Fruit fly (Drosophila melanogaster): ENCODE data around the gene Agpat4.

DNA sequence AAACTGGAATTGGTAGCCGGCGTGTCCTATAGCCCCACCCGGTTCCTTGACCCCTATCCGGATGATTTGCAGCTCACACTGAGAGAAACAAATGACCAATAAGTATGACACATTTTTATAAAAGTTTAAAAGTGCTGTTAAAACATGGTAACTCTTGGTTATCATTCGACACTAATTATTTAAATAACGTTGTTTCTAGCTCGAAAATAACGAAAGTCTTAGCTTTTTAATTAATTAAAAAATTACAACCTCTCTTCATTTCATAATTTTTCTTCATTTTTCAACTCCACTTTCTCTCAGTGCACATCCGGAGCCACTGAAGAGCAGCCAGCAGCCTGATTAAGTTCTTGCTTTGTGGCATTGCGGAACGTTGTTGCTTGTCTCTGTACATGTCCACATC lies 17.2 kb downstream of the Agpat4 start:
- TF ChIP-seq CG10631 (GFP tag; optimal IDR thresholded peaks at IDR 0.05) (peak; percentile 87), achi (GFP tag; optimal IDR thresholded peaks at IDR 0.05) (peak; percentile 86), Ets96B (tag; optimal IDR thresholded peaks at IDR 0.05) (peak; percentile 90), CG11902 (GFP tag; optimal IDR thresholded peaks at IDR 0.05) (peak; percentile 79), Sox102F (GFP tag; optimal IDR thresholded peaks at IDR 0.05) (peak; percentile 85), ss (GFP tag; optimal IDR thresholded peaks at IDR 0.05) (peak; percentile 91 to 94), spab (GFP tag; optimal IDR thresholded peaks at IDR 0.05) (peak; percentile 88), lz (GFP tag; optimal IDR thresholded peaks at IDR 0.05) (peak; percentile 83), topi (GFP tag; optimal IDR thresholded peaks at IDR 0.05) (peak; percentile 91), dsx (GFP tag; optimal IDR thresholded peaks at IDR 0.05; ENCODE audit: poor library complexity, severe bottlenecking) (peak; percentile 90), vri (GFP tag; optimal IDR thresholded peaks at IDR 0.05) (peak; percentile 67), CG8119 (GFP tag; IDR thresholded peaks at IDR 0.05) (peak; percentile 81), CG7368 (GFP tag; optimal IDR thresholded peaks at IDR 0.05) (peak; percentile 77)

All from whole organism, prepupa.